Fruit fly (Drosophila melanogaster): ENCODE measurements around the gene side.
A peak's percentile ranks its signal among the peaks of the same experiment; 100 is the strongest.

The side gene

dm6 chr3R:27421810-27422209 lies 15.5 kb downstream of the side start (continued):
- TF ChIP-seq E2f1 (GFP tag; IDR thresholded peaks at IDR 0.05) = 0 out of 2 replicates have a peak, but pooled peaks have one; percentile 22
- no peak for TF ChIP-seq cato (GFP tag; optimal IDR thresholded peaks at IDR 0.05; ENCODE audit: borderline replicate concordance)
- no peak for TF ChIP-seq CG10321 (GFP tag; IDR thresholded peaks at IDR 0.05)
- TF ChIP-seq kay (GFP tag; optimal IDR thresholded peaks at IDR 0.05) = no peak
- peak; percentile 32 for TF ChIP-seq CG12769 (tag; optimal IDR thresholded peaks at IDR 0.05)
- TF ChIP-seq stwl (tag; optimal IDR thresholded peaks at IDR 0.05) = no peak
- TF ChIP-seq CG3726 (GFP tag; IDR thresholded peaks at IDR 0.05) = no peak
- no peak for TF ChIP-seq onecut (GFP tag; IDR thresholded peaks at IDR 0.05)
- no peak for TF ChIP-seq CG33213 (GFP tag; optimal IDR thresholded peaks at IDR 0.05)
- no peak for TF ChIP-seq sqz (GFP tag; optimal IDR thresholded peaks at IDR 0.05)
- TF ChIP-seq D19A (tag; optimal IDR thresholded peaks at IDR 0.05) = peak; percentile 11
- TF ChIP-seq CG3281 (GFP tag; optimal IDR thresholded peaks at IDR 0.05) = peak; percentile 14
- no peak for TF ChIP-seq Mrtf (GFP tag; IDR thresholded peaks at IDR 0.05)
- TF ChIP-seq CG31441 (GFP tag; IDR thresholded peaks at IDR 0.05) = peak; percentile 34; the same call in 1 of the 2 replicates
- no peak for TF ChIP-seq Gug (GFP tag; IDR thresholded peaks at IDR 0.05)
- TF ChIP-seq CG1602 (GFP tag; optimal IDR thresholded peaks at IDR 0.05) = no peak
- no peak for TF ChIP-seq hkb (optimal IDR thresholded peaks at IDR 0.05)
- TF ChIP-seq hkb (GFP tag; IDR thresholded peaks at IDR 0.05) = no peak
- TF ChIP-seq Ets65A (GFP tag) = peak; percentile 78
- TF ChIP-seq CG18011 (GFP tag; optimal IDR thresholded peaks at IDR 0.05) = no peak
- no peak for TF ChIP-seq MTF-1 (GFP tag; optimal IDR thresholded peaks at IDR 0.05; ENCODE audit: borderline replicate concordance)
- TF ChIP-seq phol (tag; optimal IDR thresholded peaks at IDR 0.05) = peak; percentile 35
- peak; percentile 56 for TF ChIP-seq CG11504 (tag; optimal IDR thresholded peaks at IDR 0.05)
- TF ChIP-seq CG7839 (tag; optimal IDR thresholded peaks at IDR 0.05) = peak; percentile 46
- no peak for TF ChIP-seq CG9609 (GFP tag; optimal IDR thresholded peaks at IDR 0.05)
- TF ChIP-seq dpn (GFP tag; optimal IDR thresholded peaks at IDR 0.05) = peak; percentile 23 to 35
- no peak for TF ChIP-seq CG13775 (GFP tag; optimal IDR thresholded peaks at IDR 0.05)
- peak; percentile 42; the same call in 1 of the 2 replicates for TF ChIP-seq CG14014 (GFP tag; IDR thresholded peaks at IDR 0.05)
- TF ChIP-seq CG5180 (GFP tag; optimal IDR thresholded peaks at IDR 0.05) = no peak
- no peak for TF ChIP-seq schlank (tag; optimal IDR thresholded peaks at IDR 0.05)
- no peak for TF ChIP-seq CG33557 (GFP tag; optimal IDR thresholded peaks at IDR 0.05)
- TF ChIP-seq jigr1 (GFP tag; IDR thresholded peaks at IDR 0.05) = no peak
- TF ChIP-seq fu2 (GFP tag; optimal IDR thresholded peaks at IDR 0.05) = no peak
- no peak for TF ChIP-seq trh (GFP tag; optimal IDR thresholded peaks at IDR 0.05)
- TF ChIP-seq Awh (GFP tag; IDR thresholded peaks at IDR 0.05) = no peak
- TF ChIP-seq Xrp1 (GFP tag; IDR thresholded peaks at IDR 0.05) = peak; percentile 19; the same call in 1 of the 2 replicates
- TF ChIP-seq tgo (GFP tag; IDR thresholded peaks at IDR 0.05) = no peak
- TF ChIP-seq vvl (GFP tag; IDR thresholded peaks at IDR 0.05) = peak; percentile 39; the same call in 1 of the 2 replicates
- no peak for TF ChIP-seq CTCF (GFP tag; optimal IDR thresholded peaks at IDR 0.05)
- no peak for TF ChIP-seq CG34224 (GFP tag; IDR thresholded peaks at IDR 0.05; ENCODE audit: partially characterized antibody)
- TF ChIP-seq CG11695 (GFP tag; IDR thresholded peaks at IDR 0.05) = no peak
- TF ChIP-seq CG4730 (GFP tag; IDR thresholded peaks at IDR 0.05) = no peak
- TF ChIP-seq NK7.1 (GFP tag; optimal IDR thresholded peaks at IDR 0.05) = no peak
- TF ChIP-seq CG13123 (GFP tag; optimal IDR thresholded peaks at IDR 0.05) = no peak
- TF ChIP-seq B-H2 (GFP tag; optimal IDR thresholded peaks at IDR 0.05) = no peak
- TF ChIP-seq CG11398 (GFP tag; optimal IDR thresholded peaks at IDR 0.05) = no peak
- no peak for TF ChIP-seq pzg (GFP tag; optimal IDR thresholded peaks at IDR 0.05)
- TF ChIP-seq HLH4C (GFP tag; IDR thresholded peaks at IDR 0.05; ENCODE audit: partially characterized antibody) = no peak
- peak in 1 of 2 experiments; percentile 43 for TF ChIP-seq Hr51 (GFP tag; optimal IDR thresholded peaks at IDR 0.05)
- no peak for TF ChIP-seq CG7963 (GFP tag; IDR thresholded peaks at IDR 0.05; ENCODE audit: partially characterized antibody)
- no peak for TF ChIP-seq gsb (GFP tag; IDR thresholded peaks at IDR 0.05)
- no peak for TF ChIP-seq repo (GFP tag; optimal IDR thresholded peaks at IDR 0.05)
